Worm (Caenorhabditis elegans) whole organism, L3 larva: ENCODE data around the gene frpr-17.

ENCODE experiments used
- R02D3.7 ChIP-seq: fragments of 150-350 bp; optimal IDR thresholded peaks from 2 replicates; lab custom pipeline; 2014; ENCODE audit warnings: missing biosample characterization, missing genetic modification characterization
- elt-2 ChIP-seq: sonication (generic microtip); optimal IDR thresholded peaks from 2 replicates; lab custom pipeline; 2016; ENCODE audit warnings: missing genetic modification reagents, mild to moderate bottlenecking, missing genetic modification characterization, missing compliant biosample characterization
- fkh-10 ChIP-seq: sonication (generic microtip); optimal IDR thresholded peaks from 2 replicates; lab custom pipeline; 2017; ENCODE audit warnings: missing biosample characterization, missing genetic modification reagents, missing genetic modification characterization
- jun-1 ChIP-seq: fragments of 150-350 bp; optimal IDR thresholded peaks from 2 replicates; lab custom pipeline; 2014; ENCODE audit warnings: missing biosample characterization, missing genetic modification reagents, missing genetic modification characterization
- nhr-237 ChIP-seq: fragments of 150-350 bp; optimal IDR thresholded peaks from 2 replicates; lab custom pipeline; 2014; ENCODE audit warnings: missing biosample characterization, missing genetic modification characterization
- snpc-4 ChIP-seq: fragments of 150-350 bp; optimal IDR thresholded peaks from 2 replicates; lab custom pipeline; 2014; ENCODE audit warnings: missing biosample characterization, missing genetic modification characterization
- ztf-4 ChIP-seq: fragments of 150-350 bp; optimal IDR thresholded peaks from 2 replicates; lab custom pipeline; 2014; ENCODE audit warnings: missing biosample characterization, missing genetic modification characterization

DNA sequence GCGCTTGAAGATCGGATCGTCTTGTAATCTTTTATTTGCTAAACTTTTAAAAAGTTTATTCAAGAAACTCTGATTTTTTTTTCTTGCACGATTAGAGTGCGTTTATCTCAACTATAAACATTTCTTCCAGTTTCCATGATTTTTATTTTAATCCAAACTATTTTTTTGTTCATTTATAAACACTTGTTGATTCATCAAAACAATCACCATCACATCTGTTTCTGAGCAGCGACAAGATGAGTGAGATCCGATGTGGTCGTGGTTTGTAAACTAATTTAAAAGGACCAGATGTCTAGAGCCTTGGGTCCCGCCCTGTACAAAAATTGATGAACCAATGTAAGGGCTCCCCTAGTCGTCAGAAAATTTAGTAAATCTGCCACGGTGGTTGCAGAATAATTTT lies 4.7 kb upstream of the frpr-17 start:
- TF ChIP-seq R02D3.7 (tag; lab: Kevin White, UChicago) (no peak), nhr-237 (tag; lab: Kevin White, UChicago) (no peak), snpc-4 (no peak), fkh-10 (no peak), jun-1 (tag; lab: Kevin White, UChicago) (no peak), elt-2 (tag; lab: Kevin White, UChicago) (no peak), ztf-4 (no peak)
